Fruit fly (Drosophila melanogaster): ENCODE results near the gene b.

Gene b

dm6 chr2L:13835002-13835910, 14.2 kb downstream of the b start, which contains the start of the genes mRpS23 and CenG1A (continued):
- TF ChIP-seq CG11294 (GFP tag; IDR thresholded peaks at IDR 0.05) (peak; percentile 100), Lpt (GFP tag; optimal IDR thresholded peaks at IDR 0.05) (peak; percentile 100), Hr4 (GFP tag; optimal IDR thresholded peaks at IDR 0.05) (peak; percentile 100), OdsH (GFP tag; optimal IDR thresholded peaks at IDR 0.05) (peak; percentile 100), Sox102F (GFP tag; optimal IDR thresholded peaks at IDR 0.05) (peak; percentile 100), cyc (GFP tag; optimal IDR thresholded peaks at IDR 0.05) (peak; percentile 100), fd85E (GFP tag; optimal IDR thresholded peaks at IDR 0.05) (peak; percentile 99), Sox14 (GFP tag; optimal IDR thresholded peaks at IDR 0.05) (peak; percentile 100), fd59A (GFP tag; optimal IDR thresholded peaks at IDR 0.05) (peak; percentile 100), CG16779 (tag; optimal IDR thresholded peaks at IDR 0.05) (peak; percentile 99), Sox15 (GFP tag; optimal IDR thresholded peaks at IDR 0.05) (peak; percentile 100)

dm6 chr2L:13835959-13836358, 14.9 kb downstream of the b start:
- TF ChIP-seq Met (GFP tag; optimal IDR thresholded peaks at IDR 0.05): no peak
- 0 out of 3 replicates have a peak, but pooled peaks have one; percentile 19 for TF ChIP-seq eg (GFP tag; IDR thresholded peaks at IDR 0.05)

dm6 chr2L:13837579-13837978, 16.5 kb downstream of the b start:
- TF ChIP-seq CG34406 (GFP tag; optimal IDR thresholded peaks at IDR 0.05) (no peak), Lpt (GFP tag; optimal IDR thresholded peaks at IDR 0.05) (peak; percentile 20), fd59A (GFP tag; optimal IDR thresholded peaks at IDR 0.05) (no peak), fd85E (GFP tag; optimal IDR thresholded peaks at IDR 0.05) (no peak), CG11902 (GFP tag; optimal IDR thresholded peaks at IDR 0.05) (no peak), CG1621 (tag; optimal IDR thresholded peaks at IDR 0.05) (no peak), Blimp-1 (GFP tag; optimal IDR thresholded peaks at IDR 0.05) (peak; percentile 29), CG6276 (GFP tag; optimal IDR thresholded peaks at IDR 0.05) (no peak), Eip75B (GFP tag; optimal IDR thresholded peaks at IDR 0.05) (no peak), CG3032 (tag; optimal IDR thresholded peaks at IDR 0.05) (no peak), Gug (GFP tag; IDR thresholded peaks at IDR 0.05) (no peak), Sox102F (GFP tag; optimal IDR thresholded peaks at IDR 0.05) (no peak), CG6792 (GFP tag; optimal IDR thresholded peaks at IDR 0.05) (no peak), Sox15 (GFP tag; optimal IDR thresholded peaks at IDR 0.05) (no peak), lz (GFP tag; optimal IDR thresholded peaks at IDR 0.05) (no peak), Smox (GFP tag; optimal IDR thresholded peaks at IDR 0.05) (no peak), eg (GFP tag; IDR thresholded peaks at IDR 0.05) (no peak), ss (GFP tag; optimal IDR thresholded peaks at IDR 0.05) (peak in 1 of 2 experiments; percentile 60), Sox14 (GFP tag; optimal IDR thresholded peaks at IDR 0.05) (no peak), achi (GFP tag; optimal IDR thresholded peaks at IDR 0.05) (no peak), vri (GFP tag; optimal IDR thresholded peaks at IDR 0.05) (peak; percentile 16), Ets21C (GFP tag; optimal IDR thresholded peaks at IDR 0.05) (no peak), acj6 (GFP tag; optimal IDR thresholded peaks at IDR 0.05) (no peak), spab (GFP tag; optimal IDR thresholded peaks at IDR 0.05) (no peak), CG4318 (GFP tag; optimal IDR thresholded peaks at IDR 0.05) (no peak), svp (GFP tag) (peak; percentile 92), Eip93F (GFP tag; optimal IDR thresholded peaks at IDR 0.05) (no peak), dac (GFP tag; optimal IDR thresholded peaks at IDR 0.05) (no peak), pdm3 (GFP tag; optimal IDR thresholded peaks at IDR 0.05) (no peak), CG6808 (GFP tag; optimal IDR thresholded peaks at IDR 0.05) (no peak), cyc (GFP tag; optimal IDR thresholded peaks at IDR 0.05) (no peak), Hr4 (GFP tag; optimal IDR thresholded peaks at IDR 0.05) (no peak), CG8632 (GFP tag; optimal IDR thresholded peaks at IDR 0.05) (no peak), CG6163 (GFP tag; IDR thresholded peaks at IDR 0.05) (0 out of 3 replicates have a peak, but pooled peaks have one; percentile 35), topi (GFP tag; optimal IDR thresholded peaks at IDR 0.05) (peak; percentile 4), CG11762 (GFP tag; optimal IDR thresholded peaks at IDR 0.05; ENCODE audit: insufficient read depth) (no peak), CG6854 (GFP tag; optimal IDR thresholded peaks at IDR 0.05) (no peak), CG10669 (GFP tag; optimal IDR thresholded peaks at IDR 0.05) (no peak), Hr38 (GFP tag; optimal IDR thresholded peaks at IDR 0.05) (no peak), OdsH (GFP tag; optimal IDR thresholded peaks at IDR 0.05) (no peak), CG9139 (GFP tag; optimal IDR thresholded peaks at IDR 0.05) (no peak), CG15336 (GFP tag; IDR thresholded peaks at IDR 0.05) (no peak)
